Fruit fly (Drosophila melanogaster): ENCODE data around the gene epsilonCOP.

Gene epsilonCOP

dm6 chr2L:6490783-6491249 lies 1.9 kb downstream of the epsilonCOP start, which contains the start of the genes Phf5a and CG31638:
Phf5a (minus strand) TSS chr2L:6490843.
CG31638 (plus strand) TSS chr2L:6491061.
- TF ChIP-seq fd96Ca (GFP tag; IDR thresholded peaks at IDR 0.05) (peak; percentile 93), CG10348 (GFP tag; IDR thresholded peaks at IDR 0.05) (no peak), CG34367 (tag; optimal IDR thresholded peaks at IDR 0.05) (peak; percentile 71), CG12605 (GFP tag; IDR thresholded peaks at IDR 0.05) (no peak), CG4496 (GFP tag; IDR thresholded peaks at IDR 0.05) (peak; percentile 94), gl (tag; optimal IDR thresholded peaks at IDR 0.05) (peak; percentile 73), CG13204 (GFP tag; optimal IDR thresholded peaks at IDR 0.05) (no peak), CG17806 (tag; optimal IDR thresholded peaks at IDR 0.05) (peak; percentile 95), CG8159 (tag; optimal IDR thresholded peaks at IDR 0.05) (peak; percentile 92), CG8301 (tag; optimal IDR thresholded peaks at IDR 0.05) (peak; percentile 85), CG9948 (tag; optimal IDR thresholded peaks at IDR 0.05) (peak; percentile 93), Pif1B (GFP tag; optimal IDR thresholded peaks at IDR 0.05) (no peak), Snoo (tag; optimal IDR thresholded peaks at IDR 0.05) (peak; percentile 84), CG14655 (GFP tag; optimal IDR thresholded peaks at IDR 0.05) (no peak), EcR (GFP tag; optimal IDR thresholded peaks at IDR 0.05) (peak; percentile 16), rn (GFP tag; IDR thresholded peaks at IDR 0.05) (peak; percentile 94), CG15710 (tag; optimal IDR thresholded peaks at IDR 0.05) (peak; percentile 94), CG32121 (GFP tag; IDR thresholded peaks at IDR 0.05) (peak; percentile 96), D1 (tag; optimal IDR thresholded peaks at IDR 0.05) (no peak), Pif1A (GFP tag; optimal IDR thresholded peaks at IDR 0.05) (no peak), Ets98B (GFP tag; IDR thresholded peaks at IDR 0.05) (peak; percentile 95)

dm6 chr2L:6494405-6494816 lies 5.5 kb downstream of the epsilonCOP start, which contains the start of gene CG9547:
CG9547 (minus strand) TSS chr2L:6494532.
- TF ChIP-seq Ets98B (GFP tag; IDR thresholded peaks at IDR 0.05) (peak; percentile 65; the same call in 1 of the 2 replicates), Snoo (tag; optimal IDR thresholded peaks at IDR 0.05) (peak; percentile 30), CG4496 (GFP tag; IDR thresholded peaks at IDR 0.05) (0 out of 3 replicates have a peak, but pooled peaks have one; percentile 24), CG12605 (GFP tag; IDR thresholded peaks at IDR 0.05) (peak; percentile 50), CG8301 (tag; optimal IDR thresholded peaks at IDR 0.05) (no peak), fd96Ca (GFP tag; IDR thresholded peaks at IDR 0.05) (no peak), EcR (GFP tag; optimal IDR thresholded peaks at IDR 0.05) (peak; percentile 4), D1 (tag; optimal IDR thresholded peaks at IDR 0.05) (no peak), CG10348 (GFP tag; IDR thresholded peaks at IDR 0.05) (no peak), CG9948 (tag; optimal IDR thresholded peaks at IDR 0.05) (no peak)

dm6 chr2L:6496753-6497152 lies 7.9 kb downstream of the epsilonCOP start, which contains the start of gene CG9550:
CG9550 (plus strand) TSS chr2L:6497053.
- TF ChIP-seq Ets98B (GFP tag; IDR thresholded peaks at IDR 0.05) (no peak), Snoo (tag; optimal IDR thresholded peaks at IDR 0.05) (no peak), CG34367 (tag; optimal IDR thresholded peaks at IDR 0.05) (no peak), CG4496 (GFP tag; IDR thresholded peaks at IDR 0.05) (no peak), CG32121 (GFP tag; IDR thresholded peaks at IDR 0.05) (no peak), rn (GFP tag; IDR thresholded peaks at IDR 0.05) (no peak), Pif1A (GFP tag; optimal IDR thresholded peaks at IDR 0.05) (no peak), CG9948 (tag; optimal IDR thresholded peaks at IDR 0.05) (no peak), EcR (GFP tag; optimal IDR thresholded peaks at IDR 0.05) (no peak), CG14655 (GFP tag; optimal IDR thresholded peaks at IDR 0.05) (no peak)

dm6 chr2L:6498448-6498847 lies 9.6 kb downstream of the epsilonCOP start, which contains the start of gene CG31637:
CG31637 (plus strand) TSS chr2L:6498647.
- TF ChIP-seq Pif1B (GFP tag; optimal IDR thresholded peaks at IDR 0.05) (no peak), CG9948 (tag; optimal IDR thresholded peaks at IDR 0.05) (no peak), EcR (GFP tag; optimal IDR thresholded peaks at IDR 0.05) (peak; percentile 22), CG32121 (GFP tag; IDR thresholded peaks at IDR 0.05) (no peak), CG15710 (tag; optimal IDR thresholded peaks at IDR 0.05) (no peak), Ets98B (GFP tag; IDR thresholded peaks at IDR 0.05) (peak; percentile 36), CG10348 (GFP tag; IDR thresholded peaks at IDR 0.05) (no peak), CG8159 (tag; optimal IDR thresholded peaks at IDR 0.05) (no peak), CG12605 (GFP tag; IDR thresholded peaks at IDR 0.05) (peak; percentile 12; the same call in 1 of the 2 replicates), rn (GFP tag; IDR thresholded peaks at IDR 0.05) (no peak), gl (tag; optimal IDR thresholded peaks at IDR 0.05) (no peak), D1 (tag; optimal IDR thresholded peaks at IDR 0.05) (no peak)

dm6 chr2L:6500648-6501325 lies 11.9 kb downstream of the epsilonCOP start:
- TF ChIP-seq CG9948 (tag; optimal IDR thresholded peaks at IDR 0.05) = no peak
- no peak for TF ChIP-seq Ets98B (GFP tag; IDR thresholded peaks at IDR 0.05)
- TF ChIP-seq CG13204 (GFP tag; optimal IDR thresholded peaks at IDR 0.05) = no peak
- TF ChIP-seq gl (tag; optimal IDR thresholded peaks at IDR 0.05) = no peak
- no peak for TF ChIP-seq fd96Ca (GFP tag; IDR thresholded peaks at IDR 0.05)
- TF ChIP-seq CG15710 (tag; optimal IDR thresholded peaks at IDR 0.05) = no peak
- no peak for TF ChIP-seq CG34367 (tag; optimal IDR thresholded peaks at IDR 0.05)
- TF ChIP-seq CG17806 (tag; optimal IDR thresholded peaks at IDR 0.05) = no peak
- TF ChIP-seq Pif1A (GFP tag; optimal IDR thresholded peaks at IDR 0.05) = no peak
- no peak for TF ChIP-seq CG8159 (tag; optimal IDR thresholded peaks at IDR 0.05)
- no peak for TF ChIP-seq D1 (tag; optimal IDR thresholded peaks at IDR 0.05)
- no peak for TF ChIP-seq Snoo (tag; optimal IDR thresholded peaks at IDR 0.05)
